Worm (Caenorhabditis elegans) whole organism, L4/young adult: ENCODE data around the gene R151.1.

ENCODE experiments used
- W03F9.2 ChIP-seq: fragments of 150-350 bp; optimal IDR thresholded peaks from 2 replicates; lab custom pipeline; 2014; ENCODE audit warnings: missing biosample characterization, missing genetic modification characterization
- dao-5 ChIP-seq: sonication (generic microtip); optimal IDR thresholded peaks from 2 replicates; lab custom pipeline; 2016; ENCODE audit warnings: missing genotype, missing genetic modification characterization, moderate library complexity, missing compliant biosample characterization
- him-1 ChIP-seq: sonication (generic microtip); optimal IDR thresholded peaks from 2 replicates; lab custom pipeline; 2016; ENCODE audit warnings: missing genotype, missing genetic modification reagents, missing genetic modification characterization, missing compliant biosample characterization

Gene R151.1

DNA sequence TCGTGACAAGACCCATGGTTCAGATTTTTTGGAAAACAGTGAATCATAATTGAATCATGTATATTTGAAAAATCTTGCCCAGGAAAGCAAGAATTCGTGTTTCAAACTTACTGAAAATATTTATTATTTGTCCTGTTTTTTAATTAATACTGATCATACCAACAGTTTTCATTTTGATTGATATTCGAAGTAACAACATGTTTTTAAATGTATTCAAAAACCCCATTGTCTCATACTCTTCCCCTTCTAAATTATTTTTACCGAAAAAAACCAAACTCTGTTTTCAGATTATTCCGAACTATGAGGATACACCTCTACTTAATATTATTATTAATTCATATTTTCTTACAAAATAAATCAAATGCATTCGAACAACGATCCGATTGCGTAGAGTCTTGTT lies at the start of gene R151.1:
R151.1 (plus strand) TSS at position 301 of the 400 bp plus-strand sequence.
- no peak for TF ChIP-seq him-1 (tag; lab: Kevin White, UChicago)
- TF ChIP-seq W03F9.2 (tag; lab: Kevin White, UChicago): no peak
- no peak for TF ChIP-seq dao-5 (tag; lab: Kevin White, UChicago)

DNA sequence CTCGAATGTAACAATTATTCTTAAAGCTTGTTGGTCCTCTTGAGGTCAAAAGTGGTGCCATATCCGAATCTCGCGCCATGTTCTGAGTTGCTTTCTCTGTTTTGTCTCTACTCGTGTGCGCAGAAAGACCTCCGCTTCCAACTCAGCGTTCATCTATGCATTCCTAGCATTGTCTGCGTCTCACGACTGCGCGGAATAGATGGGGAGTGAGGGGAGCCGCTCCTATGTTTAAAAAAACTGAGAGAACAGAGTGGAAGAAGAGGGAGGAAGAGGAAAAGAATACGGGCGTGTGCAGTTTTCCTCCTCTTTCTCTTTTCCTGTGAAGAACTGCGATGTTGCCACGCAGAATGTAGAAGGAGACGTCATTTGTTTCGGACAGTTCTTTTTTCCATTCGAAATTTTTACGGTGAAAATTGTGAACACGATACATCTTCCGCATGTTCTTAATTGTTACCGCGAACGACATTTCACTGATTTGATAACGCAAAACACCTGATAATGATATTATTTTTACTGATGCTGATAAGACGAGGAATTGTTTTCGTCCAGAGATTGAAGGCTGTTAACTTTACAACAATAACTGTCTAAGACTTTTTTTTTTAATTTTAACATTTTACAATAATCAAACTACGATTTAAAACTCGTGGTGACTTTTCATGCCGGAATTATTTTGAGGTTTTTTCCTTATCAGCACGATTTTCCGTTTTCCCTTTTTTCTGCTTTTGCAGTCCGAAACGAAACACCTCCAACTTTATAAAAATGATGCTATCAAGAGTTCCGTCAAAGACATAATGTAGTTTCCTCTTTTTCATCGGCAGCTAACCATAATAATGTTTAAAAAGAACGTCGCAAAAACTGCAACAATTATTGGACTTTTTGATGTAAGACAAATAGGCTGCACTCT lies 49.4 kb upstream of the R151.1 start:
- TF ChIP-seq him-1 (tag; lab: Kevin White, UChicago) (peak; percentile 59), W03F9.2 (tag; lab: Kevin White, UChicago) (no peak), dao-5 (tag; lab: Kevin White, UChicago) (no peak)

ce11 chrIII:7167568-7167937 lies 48.8 kb upstream of the R151.1 start, which contains the start of gene acs-4:
Gene acs-4 (plus strand): TSS chrIII:7167838.
- no peak for TF ChIP-seq him-1 (tag; lab: Kevin White, UChicago)
- TF ChIP-seq dao-5 (tag; lab: Kevin White, UChicago): no peak

DNA sequence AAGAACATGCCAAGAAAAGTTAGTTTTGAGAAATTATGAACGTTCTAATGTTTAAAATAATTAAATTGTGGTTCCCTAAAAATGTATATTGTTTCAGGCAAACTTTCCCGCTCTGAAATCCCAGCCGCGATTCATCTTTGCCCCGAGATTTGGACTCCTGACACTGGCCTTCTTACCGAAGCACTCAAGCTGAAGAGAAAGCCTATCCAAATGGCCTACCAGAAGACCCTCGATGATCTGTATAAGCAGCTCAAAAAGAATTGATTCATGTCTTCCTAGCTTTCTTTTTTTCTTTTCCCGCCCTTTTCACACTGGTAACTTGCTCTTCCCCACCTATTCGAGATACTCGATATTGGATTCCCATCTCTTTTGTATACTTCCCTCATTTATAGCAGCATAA lies 46.2 kb upstream of the R151.1 start:
- TF ChIP-seq him-1 (tag; lab: Kevin White, UChicago): no peak
- TF ChIP-seq dao-5 (tag; lab: Kevin White, UChicago): no peak
- TF ChIP-seq W03F9.2 (tag; lab: Kevin White, UChicago): no peak

DNA sequence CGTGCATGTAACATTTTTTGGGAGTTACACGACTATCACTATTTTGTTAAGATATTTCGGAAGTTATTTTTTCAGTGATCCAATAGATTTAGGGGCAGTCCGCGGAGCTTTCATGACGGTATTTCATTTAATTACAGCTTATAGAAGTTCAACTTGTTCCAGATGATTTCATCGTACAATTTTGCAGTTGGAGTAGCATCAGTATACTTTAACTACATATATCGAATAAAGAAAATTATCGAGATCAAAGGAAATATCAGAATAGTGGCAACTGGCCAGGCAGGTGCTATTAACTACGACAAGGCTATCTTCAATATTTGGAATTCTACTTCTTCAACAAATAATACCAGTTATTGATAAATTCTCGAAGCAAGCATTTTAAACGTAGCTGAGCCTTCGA lies 37.8 kb upstream of the R151.1 start:
- no peak for TF ChIP-seq him-1 (tag; lab: Kevin White, UChicago)
- TF ChIP-seq dao-5 (tag; lab: Kevin White, UChicago): no peak

- TF ChIP-seq W03F9.2 (tag; lab: Kevin White, UChicago) (peak; percentile 72), dao-5 (tag; lab: Kevin White, UChicago) (no peak), him-1 (tag; lab: Kevin White, UChicago) (peak; percentile 26)
Observed at ce11 chrIII:7179538-7180301, 36.6 kb upstream of the R151.1 start, which contains the start of the genes rps-14 and rpl-36. Gene rps-14 (minus strand): TSS chrIII:7179588. Gene rpl-36 (plus strand): TSS chrIII:7180251.

DNA sequence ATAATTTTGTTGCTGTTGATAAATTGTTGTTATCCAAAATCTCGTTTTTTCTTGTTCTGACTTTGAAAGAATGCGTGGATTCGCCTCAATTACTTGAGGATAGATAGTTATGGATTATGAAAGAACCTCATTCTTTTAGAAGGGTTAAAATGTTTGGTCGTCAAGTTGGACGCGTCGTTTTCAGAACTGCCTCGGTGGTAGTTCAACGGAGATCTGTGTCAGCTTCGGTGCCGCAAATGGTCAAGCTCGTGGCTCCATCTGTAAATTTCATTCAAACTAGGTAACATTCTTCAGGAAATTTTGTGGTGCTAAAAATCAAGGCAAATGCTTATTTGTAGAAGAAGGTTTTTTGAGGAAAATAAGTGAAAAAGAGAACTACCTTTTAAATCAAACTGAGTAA lies 35.7 kb upstream of the R151.1 start, which contains the start of gene ndab-2:
ndab-2 (plus strand) TSS at position 140 of the 400 bp plus-strand sequence.
- TF ChIP-seq W03F9.2 (tag; lab: Kevin White, UChicago): no peak
- no peak for TF ChIP-seq dao-5 (tag; lab: Kevin White, UChicago)
- TF ChIP-seq him-1 (tag; lab: Kevin White, UChicago): no peak

ce11 chrIII:7181822-7182221 lies 34.5 kb upstream of the R151.1 start, which contains the start of gene epg-4:
Gene epg-4 (plus strand): TSS chrIII:7182167.
- TF ChIP-seq W03F9.2 (tag; lab: Kevin White, UChicago) (no peak), him-1 (tag; lab: Kevin White, UChicago) (no peak), dao-5 (tag; lab: Kevin White, UChicago) (no peak)

DNA sequence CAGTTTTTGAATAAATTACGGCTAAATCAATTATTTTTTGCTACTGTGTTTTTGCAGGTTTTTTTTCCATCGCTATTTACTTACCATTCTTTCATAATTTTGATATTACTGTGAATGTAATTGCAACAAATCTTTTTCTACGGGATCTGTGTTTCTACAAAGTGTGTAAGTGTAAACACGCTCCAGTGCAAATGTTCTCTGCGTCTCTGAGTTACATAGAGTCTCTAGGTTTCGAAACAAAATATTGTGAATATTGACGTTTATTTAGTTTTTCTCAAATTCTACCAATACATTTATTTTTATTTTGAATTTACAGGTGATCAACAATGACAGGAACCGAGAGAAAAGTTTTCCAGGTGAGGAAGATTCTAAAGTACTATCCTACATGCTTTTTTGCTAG lies 32.3 kb upstream of the R151.1 start, which contains the start of gene yju-2:
yju-2 (plus strand) TSS at position 315 of the 400 bp plus-strand sequence.
- TF ChIP-seq W03F9.2 (tag; lab: Kevin White, UChicago) (no peak), him-1 (tag; lab: Kevin White, UChicago) (no peak), dao-5 (tag; lab: Kevin White, UChicago) (no peak)

ce11 chrIII:7185473-7185872 lies 30.9 kb upstream of the R151.1 start, which contains the start of gene F37C12.14:
Gene F37C12.14 (minus strand): TSS chrIII:7185573.
- TF ChIP-seq W03F9.2 (tag; lab: Kevin White, UChicago): no peak
- TF ChIP-seq dao-5 (tag; lab: Kevin White, UChicago): no peak
- TF ChIP-seq him-1 (tag; lab: Kevin White, UChicago): no peak

- no peak for TF ChIP-seq W03F9.2 (tag; lab: Kevin White, UChicago)
- TF ChIP-seq dao-5 (tag; lab: Kevin White, UChicago): no peak
- no peak for TF ChIP-seq him-1 (tag; lab: Kevin White, UChicago)
Observed at ce11 chrIII:7188300-7189052, 27.9 kb upstream of the R151.1 start, which contains the start of the genes F37C12.21 and F37C12.10. Gene F37C12.21 (plus strand): TSS chrIII:7188357. Gene F37C12.10 (minus strand): TSS chrIII:7188384.

DNA sequence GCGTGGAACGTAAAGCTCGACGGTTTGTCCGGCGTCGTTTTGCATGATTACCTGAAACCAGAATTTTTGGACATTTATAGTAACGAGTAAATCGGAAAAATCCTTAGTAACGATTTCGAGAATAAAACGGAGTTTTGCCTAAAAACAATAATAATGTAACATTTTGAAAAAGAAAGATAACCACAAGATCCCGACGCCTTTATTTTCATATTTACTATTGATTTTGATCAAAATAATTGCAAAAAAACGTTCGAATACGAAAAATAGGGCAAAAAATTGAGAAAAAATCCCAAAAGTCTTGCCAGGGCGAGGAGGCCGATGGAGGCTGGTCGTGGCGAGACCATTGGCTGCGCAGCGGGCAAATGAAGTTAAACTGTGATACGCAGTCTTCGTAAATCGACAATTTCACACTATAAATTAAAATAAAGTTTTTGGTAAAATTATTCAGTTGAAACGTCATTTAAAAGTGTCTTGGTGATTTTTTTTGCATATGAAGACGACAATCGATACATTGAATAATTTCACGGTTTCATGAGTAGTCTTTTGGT lies 26.7 kb upstream of the R151.1 start, which contains the start of gene rps-21:
rps-21 (minus strand) TSS at position 51 of the 548 bp plus-strand sequence.
- TF ChIP-seq dao-5 (tag; lab: Kevin White, UChicago) (no peak), W03F9.2 (tag; lab: Kevin White, UChicago) (peak; percentile 67), him-1 (tag; lab: Kevin White, UChicago) (no peak)
